Worm (Caenorhabditis elegans): ENCODE measurements around the gene W08F4.12.

DNA sequence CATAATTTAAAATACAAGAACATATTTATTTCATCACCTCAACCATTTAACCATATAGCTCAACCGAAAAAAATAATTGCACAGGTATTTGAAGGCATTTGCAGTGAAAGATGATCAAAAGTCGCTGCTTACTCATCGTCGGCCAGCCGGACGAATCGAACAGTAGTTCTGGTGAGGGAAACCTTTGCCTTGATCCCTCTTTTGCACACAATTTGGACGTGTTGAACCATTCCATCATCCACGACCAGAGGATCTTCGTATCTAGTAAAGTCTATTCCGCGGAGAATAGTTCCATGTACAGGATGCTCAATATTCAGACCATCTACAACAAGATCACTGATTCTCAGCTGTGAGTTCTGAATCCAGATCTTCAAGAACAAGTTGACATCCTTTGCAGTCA is 2.2 kb downstream of the W08F4.12 start:
- no peak for TF ChIP-seq unc-120 (tag; optimal IDR thresholded peaks at IDR 0.05; ENCODE audit: poor library complexity, severe bottlenecking)
- TF ChIP-seq nhr-237 (tag; optimal IDR thresholded peaks at IDR 0.05): no peak
- TF ChIP-seq nhr-12 (tag; optimal IDR thresholded peaks at IDR 0.05): no peak
- TF ChIP-seq lsy-2 (tag; optimal IDR thresholded peaks at IDR 0.05): no peak
- no peak for TF ChIP-seq unc-62 (GFP tag; optimal IDR thresholded peaks at IDR 0.05)
- no peak for TF ChIP-seq ces-1 (GFP tag; optimal IDR thresholded peaks at IDR 0.05)
- TF ChIP-seq nhr-28 (tag; optimal IDR thresholded peaks at IDR 0.05): no peak
- TF ChIP-seq nhr-76 (tag; optimal IDR thresholded peaks at IDR 0.05): no peak

All from whole organism, mixed stage, embryonic.